Worm (Caenorhabditis elegans) whole organism, L4 larva: ENCODE data around the gene F15A4.10.
A peak's percentile ranks its signal among the peaks of the same experiment; 100 is the strongest.

Source experiments
- F44E2.7 ChIP-seq: fragments of 200-800 bp; sonication (Bioruptor generic); IDR thresholded peaks from 2 replicates; pipeline ENCODE4 v2.1.2; 2022; ENCODE audit warnings: missing genetic modification characterization, missing compliant biosample characterization
- T26A8.4 ChIP-seq: fragments of 200-800 bp; sonication (Bioruptor generic); IDR thresholded peaks from 2 replicates; pipeline ENCODE4 v1.3.6; 2022; ENCODE audit warnings: missing genetic modification characterization, missing compliant biosample characterization
- Y48G9A.11 ChIP-seq: fragments of 200-800 bp; sonication (Bioruptor generic); IDR thresholded peaks from 2 replicates; pipeline ENCODE4 v1.3.6; 2022; ENCODE audit warnings: missing genetic modification reagents, missing genetic modification characterization, missing compliant biosample characterization
- ama-1 ChIP-seq: fragments of 150-350 bp; optimal IDR thresholded peaks from 2 replicates; lab custom pipeline; 2014; ENCODE audit warnings: inconsistent platforms, mixed read lengths
- arid-1 ChIP-seq: fragments of 200-800 bp; sonication (Bioruptor generic); conservative IDR thresholded peaks from 2 replicates; pipeline ENCODE4 v1.3.6; 2022; ENCODE audit warnings: missing genetic modification reagents, missing genetic modification characterization, missing compliant biosample characterization
- ceh-32 ChIP-seq: sonication (generic microtip); optimal IDR thresholded peaks from 2 replicates; lab custom pipeline; 2016; ENCODE audit warnings: mild to moderate bottlenecking, missing genetic modification characterization, missing compliant biosample characterization; ENCODE audit not compliant: poor library complexity
- cey-2 ChIP-seq: sonication (generic microtip); optimal IDR thresholded peaks from 3 replicates; lab custom pipeline; 2017; ENCODE audit warnings: missing genetic modification characterization, mild to moderate bottlenecking, missing compliant biosample characterization, antibody characterized with exemption, borderline replicate concordance; ENCODE audit not compliant: insufficient read depth
- daf-19 ChIP-seq: fragments of 200-800 bp; sonication (Bioruptor generic); conservative IDR thresholded peaks from 2 replicates; pipeline ENCODE4 v1.3.6; 2022; ENCODE audit warnings: missing genetic modification characterization, missing compliant biosample characterization
- dmd-6 ChIP-seq: fragments of 200-800 bp; sonication (Bioruptor generic); IDR thresholded peaks from 2 replicates; pipeline ENCODE4 v1.3.6; 2022; ENCODE audit warnings: missing genetic modification reagents, missing genetic modification characterization, missing compliant biosample characterization
- dmd-8 ChIP-seq: fragments of 200-800 bp; sonication (Bioruptor generic); IDR thresholded peaks from 2 replicates; pipeline ENCODE4 v1.3.6; 2022; ENCODE audit warnings: missing genetic modification characterization, missing compliant biosample characterization
- dmd-9 ChIP-seq: fragments of 200-800 bp; sonication (Bioruptor generic); IDR thresholded peaks from 2 replicates; pipeline ENCODE4 v1.3.6; 2022; ENCODE audit warnings: missing genetic modification reagents, missing genetic modification characterization, missing compliant biosample characterization
- dpl-1 ChIP-seq: fragments of 150-350 bp; optimal IDR thresholded peaks from 2 replicates; lab custom pipeline; 2014; ENCODE audit warnings: missing biosample characterization, missing genetic modification reagents, missing genetic modification characterization
- duxl-1 ChIP-seq: sonication (generic microtip); optimal IDR thresholded peaks from 2 replicates; lab custom pipeline; 2016; ENCODE audit warnings: mild to moderate bottlenecking, missing genetic modification characterization, moderate library complexity, missing compliant biosample characterization; ENCODE audit not compliant: poor library complexity
- dve-1 ChIP-seq: sonication (generic microtip); optimal IDR thresholded peaks from 2 replicates; lab custom pipeline; 2017; ENCODE audit warnings: antibody characterized with exemption, mild to moderate bottlenecking, missing genetic modification characterization, missing compliant biosample characterization; ENCODE audit not compliant: insufficient read depth
- fkh-10 ChIP-seq: fragments of 150-350 bp; optimal IDR thresholded peaks from 2 replicates; lab custom pipeline; 2014; ENCODE audit warnings: missing biosample characterization, missing genetic modification reagents, missing genetic modification characterization
- hif-1 ChIP-seq, 2 experiments: sonication (generic microtip); optimal IDR thresholded peaks; 2 replicates each; lab custom pipeline; 2016 to 2017; ENCODE audit warnings: missing compliant biosample characterization in 2 of 2, missing genetic modification characterization in 2 of 2, missing genetic modification reagents in 2 of 2, missing genotype in 2 of 2, mild to moderate bottlenecking in 1 of 2
- hlh-11 ChIP-seq: fragments of 200-800 bp; sonication (Bioruptor generic); optimal IDR thresholded peaks from 2 replicates; lab custom pipeline; 2018; ENCODE audit warnings: mild to moderate bottlenecking, missing genetic modification characterization, missing compliant biosample characterization
- hmg-1.1 ChIP-seq: fragments of 200-800 bp; sonication (Bioruptor generic); IDR thresholded peaks from 2 replicates; pipeline ENCODE4 v1.3.6; 2022; ENCODE audit warnings: missing genetic modification reagents, missing genetic modification characterization, missing compliant biosample characterization
- lin-13 ChIP-seq: fragments of 150-350 bp; optimal IDR thresholded peaks from 2 replicates; lab custom pipeline; 2014; ENCODE audit warnings: missing biosample characterization, missing genetic modification reagents, missing genetic modification characterization
- lin-15B ChIP-seq: fragments of 150-350 bp; sonication (generic microtip); optimal IDR thresholded peaks from 3 replicates; lab custom pipeline; 2014; ENCODE audit warnings: missing biosample characterization, missing genetic modification characterization
- lin-38 ChIP-seq: fragments of 200-800 bp; sonication (Bioruptor generic); IDR thresholded peaks from 2 replicates; pipeline ENCODE4 v1.3.6; 2022; ENCODE audit warnings: missing genetic modification reagents, missing genetic modification characterization, missing compliant biosample characterization
- lin-39 ChIP-seq: fragments of 150-350 bp; optimal IDR thresholded peaks from 2 replicates; lab custom pipeline; 2014; ENCODE audit warnings: missing biosample characterization, missing genetic modification reagents, missing genetic modification characterization
- lsy-2 ChIP-seq, 2 experiments: fragments of 150-350 bp in 1 of 2; sonication (generic microtip) in 1 of 2; optimal IDR thresholded peaks; 2 replicates each; lab custom pipeline; 2014 to 2017; ENCODE audit warnings: missing biosample characterization in 2 of 2, missing genetic modification characterization in 2 of 2
- madf-9 ChIP-seq: fragments of 200-800 bp; sonication (Bioruptor generic); conservative IDR thresholded peaks from 2 replicates; pipeline ENCODE4 v1.3.6; 2022; ENCODE audit warnings: missing genetic modification reagents, missing genetic modification characterization, missing compliant biosample characterization
- mdl-1 ChIP-seq, 2 experiments: fragments of 150-350 bp in 1 of 2; sonication (generic microtip) in 1 of 2; optimal IDR thresholded peaks; 2 replicates each; lab custom pipeline; 2014 to 2017; ENCODE audit warnings: missing biosample characterization in 2 of 2, missing genetic modification characterization in 2 of 2
- mes-2 ChIP-seq: sonication (generic microtip); optimal IDR thresholded peaks from 2 replicates; lab custom pipeline; 2016; ENCODE audit warnings: missing genotype, mild to moderate bottlenecking, missing genetic modification characterization, missing compliant biosample characterization; ENCODE audit not compliant: poor library complexity, severe bottlenecking
- nhr-11 ChIP-seq: fragments of 150-350 bp; optimal IDR thresholded peaks from 2 replicates; lab custom pipeline; 2014; ENCODE audit warnings: missing biosample characterization, missing genetic modification characterization
- nhr-25 ChIP-seq: sonication (generic microtip); optimal IDR thresholded peaks from 2 replicates; lab custom pipeline; 2017; ENCODE audit warnings: missing genetic modification characterization, mild to moderate bottlenecking, missing compliant biosample characterization, antibody characterized with exemption, moderate library complexity, borderline replicate concordance; ENCODE audit not compliant: insufficient read depth
- nhr-48 ChIP-seq: sonication (generic microtip); optimal IDR thresholded peaks from 2 replicates; lab custom pipeline; 2016; ENCODE audit warnings: mild to moderate bottlenecking, missing genetic modification characterization, missing compliant biosample characterization
- nhr-6 ChIP-seq: fragments of 150-350 bp; optimal IDR thresholded peaks from 2 replicates; lab custom pipeline; 2014; ENCODE audit warnings: missing biosample characterization, missing genetic modification characterization
- rbr-2 ChIP-seq: sonication (generic microtip); optimal IDR thresholded peaks from 2 replicates; lab custom pipeline; 2016; ENCODE audit warnings: missing genotype, missing genetic modification characterization, missing compliant biosample characterization
- sdz-12 ChIP-seq: fragments of 200-800 bp; sonication (Bioruptor generic); optimal IDR thresholded peaks from 2 replicates; lab custom pipeline; 2018; ENCODE audit warnings: mild to moderate bottlenecking, missing genetic modification characterization, missing compliant biosample characterization
- set-16 ChIP-seq: fragments of 200-800 bp; sonication (Bioruptor generic); IDR thresholded peaks from 2 replicates; pipeline ENCODE4 v1.3.6; 2022; ENCODE audit warnings: missing genetic modification reagents, missing genetic modification characterization, missing compliant biosample characterization
- snpc-4 ChIP-seq: fragments of 150-350 bp; optimal IDR thresholded peaks from 2 replicates; lab custom pipeline; 2014; ENCODE audit warnings: missing biosample characterization, missing genetic modification characterization
- spr-3 ChIP-seq: fragments of 200-800 bp; sonication (Bioruptor generic); optimal IDR thresholded peaks from 2 replicates; lab custom pipeline; 2018; ENCODE audit warnings: mild to moderate bottlenecking, missing genetic modification characterization, missing compliant biosample characterization
- unc-39 ChIP-seq: sonication (generic microtip); optimal IDR thresholded peaks from 2 replicates; lab custom pipeline; 2017; ENCODE audit warnings: missing biosample characterization, missing genetic modification characterization
- unc-62 ChIP-seq, 3 experiments: fragments of 150-350 bp in 1 of 3; sonication (generic microtip); optimal IDR thresholded peaks in 2 of 3; peaks in 1 of 3; 1 replicate in 1 of 3; 2 replicates in 2 of 3; lab custom pipeline; 2014 to 2017; ENCODE audit warnings: missing biosample characterization in 3 of 3, missing genetic modification characterization in 3 of 3, missing genetic modification reagents in 3 of 3, missing genotype in 1 of 3
- zfp-3 ChIP-seq: fragments of 200-800 bp; sonication (Bioruptor generic); conservative IDR thresholded peaks from 2 replicates; pipeline ENCODE4 v1.3.6; 2022; ENCODE audit warnings: missing genetic modification reagents, missing genetic modification characterization, missing compliant biosample characterization
- zip-11 ChIP-seq: fragments of 200-800 bp; sonication (Bioruptor generic); IDR thresholded peaks from 2 replicates; pipeline ENCODE4 v1.3.6; 2022; ENCODE audit warnings: missing genetic modification characterization, missing compliant biosample characterization
- ztf-7 ChIP-seq: fragments of 150-350 bp; optimal IDR thresholded peaks from 2 replicates; lab custom pipeline; 2014; ENCODE audit warnings: missing biosample characterization, missing genetic modification characterization

Gene F15A4.10

ce11 chrII:12462244-12462643 is 22.7 kb downstream of the F15A4.10 start, which contains the start of gene F15A4.2:
F15A4.2 (plus strand) TSS chrII:12462544.
- no peak for TF ChIP-seq T26A8.4 (GFP tag; lab: Robert Waterston, UW)
- TF ChIP-seq hif-1 (tag; optimal IDR thresholded peaks at IDR 0.05; lab: Kevin White, UChicago), result no peak
- TF ChIP-seq lin-39 (tag; lab: Kevin White, UChicago), result no peak
- TF ChIP-seq spr-3 (GFP tag; lab: Kevin White, UChicago), result no peak
- no peak for TF ChIP-seq ceh-32 (tag; lab: Kevin White, UChicago)
- no peak for TF ChIP-seq dve-1
- no peak for TF ChIP-seq nhr-48 (tag; lab: Kevin White, UChicago)

DNA sequence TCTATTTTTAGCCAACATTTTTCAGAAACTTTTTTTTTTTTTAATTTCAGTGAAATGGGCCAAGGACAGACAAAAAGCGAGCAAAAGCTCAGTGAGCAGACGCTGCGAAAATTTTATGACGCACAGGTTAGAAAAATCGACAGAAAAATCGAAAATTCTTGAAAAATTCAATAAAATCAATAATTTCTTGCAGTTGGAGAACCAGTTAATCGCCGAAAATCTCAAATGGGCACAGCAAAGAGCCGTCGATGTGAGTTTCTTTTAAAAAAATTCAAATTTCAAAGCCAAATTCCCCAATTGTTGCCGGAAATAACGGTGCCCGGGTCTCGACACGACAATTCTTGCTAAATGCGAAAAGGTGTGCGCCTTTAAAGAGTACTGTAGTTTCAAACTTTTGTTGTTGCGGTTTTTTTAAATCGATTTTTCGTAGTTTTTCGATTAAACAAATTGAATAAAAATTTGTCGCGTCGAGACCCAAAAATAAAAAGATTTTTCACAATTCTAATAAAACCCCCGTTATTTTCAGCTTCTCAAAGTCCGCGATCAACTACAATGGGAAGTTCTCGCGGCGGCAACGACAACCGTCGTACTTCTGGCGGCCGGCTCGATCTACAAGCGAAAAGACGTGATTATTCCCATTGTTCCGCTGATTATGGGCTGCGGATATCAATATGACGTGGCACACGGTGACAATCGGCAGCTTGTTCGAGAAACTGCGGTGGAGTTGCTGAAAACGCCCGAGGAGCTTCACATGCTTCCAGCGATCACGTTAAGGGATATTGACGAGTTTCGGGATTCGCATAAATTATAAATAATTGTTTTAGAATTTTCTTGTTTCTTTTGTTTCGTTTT is 24.1 kb downstream of the F15A4.10 start, which contains the start of gene tag-280:
tag-280 (plus strand) TSS at position 51 of the 852 bp plus-strand sequence.
- TF ChIP-seq lin-38 (peak; percentile 31; the same call in 1 of the 2 replicates), unc-62 (GFP tag; optimal IDR thresholded peaks at IDR 0.05 in 1 of 2; lab: Kevin White, UChicago) (peak in 1 of 2 experiments; percentile 74), unc-62 (tag; optimal IDR thresholded peaks at IDR 0.05; lab: Kevin White, UChicago) (no peak), T26A8.4 (GFP tag; lab: Robert Waterston, UW) (no peak), Y48G9A.11 (GFP tag; lab: Robert Waterston, UW) (0 out of 2 replicates have a peak, but pooled peaks have one; percentile 11)

ce11 chrII:12459422-12459821 is 25.5 kb downstream of the F15A4.10 start, which contains the start of gene tag-281:
tag-281 (plus strand) TSS chrII:12459761.
- TF ChIP-seq nhr-11 (tag; lab: Kevin White, UChicago), result peak; percentile 24
- TF ChIP-seq lin-13, result peak; percentile 66
- no peak for TF ChIP-seq ceh-32 (tag; lab: Kevin White, UChicago)
- TF ChIP-seq dmd-8 (GFP tag; lab: Robert Waterston, UW), result no peak
- TF ChIP-seq dpl-1 (GFP tag; lab: Kevin White, UChicago), result peak; percentile 96
- TF ChIP-seq madf-9, result no peak
- peak; percentile 49 for TF ChIP-seq hlh-11 (tag; lab: Kevin White, UChicago)
- TF ChIP-seq snpc-4 (tag; lab: Kevin White, UChicago), result peak; percentile 14
- no peak for TF ChIP-seq zip-11 (GFP tag; lab: Robert Waterston, UW)
- TF ChIP-seq nhr-6 (tag; lab: Kevin White, UChicago), result peak; percentile 68
- peak in 1 of 2 experiments; percentile 59 for TF ChIP-seq hif-1 (tag; optimal IDR thresholded peaks at IDR 0.05; lab: Kevin White, UChicago)
- TF ChIP-seq hmg-1.1 (GFP tag; lab: Robert Waterston, UW), result peak; percentile 55; the same call in 1 of the 2 replicates
- TF ChIP-seq arid-1, result no peak
- TF ChIP-seq set-16, result no peak
- peak in 1 of 2 experiments; percentile 45 for TF ChIP-seq unc-62 (GFP tag; optimal IDR thresholded peaks at IDR 0.05 in 1 of 2; lab: Kevin White, UChicago)
- no peak for TF ChIP-seq unc-62 (tag; optimal IDR thresholded peaks at IDR 0.05; lab: Kevin White, UChicago)
- TF ChIP-seq dmd-9, result 0 out of 2 replicates have a peak, but pooled peaks have one; percentile 50
- TF ChIP-seq F44E2.7 (GFP tag; lab: Robert Waterston, UW), result no peak
- TF ChIP-seq ztf-7, result no peak
- TF ChIP-seq Y48G9A.11 (GFP tag; lab: Robert Waterston, UW), result no peak
- no peak for TF ChIP-seq ama-1 (lab: Kevin White, UChicago)
- no peak for TF ChIP-seq sdz-12 (GFP tag; lab: Kevin White, UChicago)
- peak; percentile 43 for TF ChIP-seq lin-15B
- TF ChIP-seq dmd-6 (GFP tag; lab: Robert Waterston, UW), result peak; percentile 51
- no peak for TF ChIP-seq nhr-25 (tag; lab: Kevin White, UChicago)
- TF ChIP-seq cey-2 (tag; lab: Kevin White, UChicago), result no peak
- no peak for TF ChIP-seq daf-19
- peak; percentile 60; the same call in 1 of the 2 replicates for TF ChIP-seq zfp-3 (GFP tag; lab: Robert Waterston, UW)
- peak in 1 of 2 experiments; percentile 90 for TF ChIP-seq lsy-2 (tag; optimal IDR thresholded peaks at IDR 0.05; lab: Kevin White, UChicago)
- TF ChIP-seq duxl-1 (tag; lab: Kevin White, UChicago), result no peak
- peak; percentile 41; the same call in 1 of the 2 replicates for TF ChIP-seq T26A8.4 (GFP tag; lab: Robert Waterston, UW)
- peak; percentile 52 for TF ChIP-seq rbr-2 (tag; lab: Kevin White, UChicago)
- TF ChIP-seq fkh-10 (GFP tag; lab: Kevin White, UChicago), result peak; percentile 21
- peak; percentile 85 for TF ChIP-seq mes-2 (tag; lab: Kevin White, UChicago)
- TF ChIP-seq lin-38, result peak; percentile 99
- TF ChIP-seq unc-39 (tag; lab: Kevin White, UChicago), result no peak
- TF ChIP-seq mdl-1 (tag; optimal IDR thresholded peaks at IDR 0.05; lab: Kevin White, UChicago), result peak in 1 of 2 experiments; percentile 17
